Worm (Caenorhabditis elegans): ENCODE data around the gene F59D12.3.

- peak; percentile 11 for TF ChIP-seq pha-4 (tag; optimal IDR thresholded peaks at IDR 0.05)
- no peak for TF ChIP-seq R02D3.7 (tag; optimal IDR thresholded peaks at IDR 0.05)
- TF ChIP-seq unc-39 (tag; optimal IDR thresholded peaks at IDR 0.05): no peak
- no peak for TF ChIP-seq pqm-1 (tag; optimal IDR thresholded peaks at IDR 0.05)
- no peak for TF ChIP-seq nhr-76 (tag; optimal IDR thresholded peaks at IDR 0.05)
- no peak for TF ChIP-seq ZK546.5 (tag; optimal IDR thresholded peaks at IDR 0.05)
- no peak for TF ChIP-seq elt-2 (tag; optimal IDR thresholded peaks at IDR 0.05)
- no peak for TF ChIP-seq aly-2 (tag; optimal IDR thresholded peaks at IDR 0.05)
- no peak for TF ChIP-seq nhr-11 (tag; optimal IDR thresholded peaks at IDR 0.05)
- TF ChIP-seq unc-62 (GFP tag; optimal IDR thresholded peaks at IDR 0.05): no peak
- TF ChIP-seq fkh-10 (GFP tag; optimal IDR thresholded peaks at IDR 0.05): no peak
- peak; percentile 51 for TF ChIP-seq jun-1 (tag; optimal IDR thresholded peaks at IDR 0.05)
- TF ChIP-seq elt-3 (tag; optimal IDR thresholded peaks at IDR 0.05): no peak
These were observed 42.2 kb downstream of the F59D12.3 start for ce11 chrX:15608593-15608992.
